Fruit fly (Drosophila melanogaster): ENCODE measurements around the gene CG15022.

The CG15022 gene

DNA sequence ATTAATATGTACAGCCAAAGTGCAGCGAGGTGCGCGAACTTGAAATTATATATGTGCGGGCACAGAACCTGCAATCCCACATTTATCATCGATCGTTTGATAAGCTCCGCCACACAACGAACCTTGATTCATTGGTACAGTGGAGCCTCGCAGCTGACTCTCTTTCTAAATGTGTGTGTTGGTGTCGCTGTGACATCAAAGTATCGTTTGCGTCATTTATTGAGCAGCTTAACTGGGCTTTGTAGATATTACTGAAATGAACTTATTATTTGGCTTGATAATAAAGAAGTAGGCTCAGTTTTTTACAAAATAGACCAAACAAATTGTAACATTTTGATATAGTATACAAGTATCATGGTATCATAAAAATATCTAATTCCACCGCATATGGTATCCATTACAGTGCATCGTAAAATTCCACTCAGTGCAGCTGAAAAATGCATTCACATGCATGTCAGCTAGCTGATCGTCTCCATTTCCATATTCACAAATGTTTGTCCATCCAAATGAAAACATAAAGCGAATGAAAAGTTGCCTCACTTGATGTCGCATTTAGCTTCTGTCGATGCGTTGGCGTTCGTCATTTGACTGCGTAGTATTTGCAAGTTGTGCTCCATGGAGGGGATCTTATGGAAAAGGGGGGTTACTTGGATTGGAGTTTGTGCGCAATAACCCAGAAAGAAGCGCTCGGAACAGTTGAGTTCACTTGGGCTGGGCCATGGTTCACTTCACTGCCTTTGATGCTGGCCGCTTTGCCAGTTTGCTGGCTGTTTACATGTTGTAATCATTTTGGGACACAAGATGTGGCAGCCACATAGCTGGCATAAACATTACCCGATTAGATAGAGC is 48.9 kb downstream of the CG15022 start (continued):
- TF ChIP-seq Fer2 (tag; optimal IDR thresholded peaks at IDR 0.05) (no peak), CG1024 (GFP tag; IDR thresholded peaks at IDR 0.05) (no peak), Ets65A (GFP tag) (no peak), pb (GFP tag; optimal IDR thresholded peaks at IDR 0.05) (no peak), CG8089 (GFP tag; optimal IDR thresholded peaks at IDR 0.05) (no peak), CG10565 (GFP tag; optimal IDR thresholded peaks at IDR 0.05) (no peak), CG10462 (GFP tag; optimal IDR thresholded peaks at IDR 0.05) (no peak), CG9609 (GFP tag; optimal IDR thresholded peaks at IDR 0.05) (no peak), Lim3 (GFP tag; IDR thresholded peaks at IDR 0.05) (no peak), Oli (tag; optimal IDR thresholded peaks at IDR 0.05) (no peak), CG12942 (GFP tag; optimal IDR thresholded peaks at IDR 0.05) (no peak), Adf1 (GFP tag; IDR thresholded peaks at IDR 0.05) (no peak), crp (GFP tag; optimal IDR thresholded peaks at IDR 0.05) (no peak), unpg (GFP tag; optimal IDR thresholded peaks at IDR 0.05) (no peak), CG1603 (tag; optimal IDR thresholded peaks at IDR 0.05) (no peak), CG3995 (GFP tag; optimal IDR thresholded peaks at IDR 0.05) (no peak), stc (GFP tag; IDR thresholded peaks at IDR 0.05) (no peak), stwl (tag; optimal IDR thresholded peaks at IDR 0.05) (no peak), Rx (GFP tag; IDR thresholded peaks at IDR 0.05) (no peak), Sry-δ (GFP tag; optimal IDR thresholded peaks at IDR 0.05) (no peak), CG1529 (GFP tag; optimal IDR thresholded peaks at IDR 0.05) (no peak), ase (GFP tag; IDR thresholded peaks at IDR 0.05) (no peak), CG17829 (tag; optimal IDR thresholded peaks at IDR 0.05) (no peak), Dfd (GFP tag; optimal IDR thresholded peaks at IDR 0.05) (no peak), Meics (GFP tag; optimal IDR thresholded peaks at IDR 0.05) (peak; percentile 21), so (GFP tag; IDR thresholded peaks at IDR 0.05) (no peak), hth (optimal IDR thresholded peaks at IDR 0.05) (no peak), Poxn (GFP tag; IDR thresholded peaks at IDR 0.05) (no peak), wek (GFP tag; optimal IDR thresholded peaks at IDR 0.05) (no peak), CG32772 (GFP tag; IDR thresholded peaks at IDR 0.05) (no peak), Taf1 (GFP tag; IDR thresholded peaks at IDR 0.05) (no peak), CG2120 (GFP tag; optimal IDR thresholded peaks at IDR 0.05) (no peak), CG4854 (GFP tag; optimal IDR thresholded peaks at IDR 0.05) (no peak), CG6683 (GFP tag; optimal IDR thresholded peaks at IDR 0.05) (no peak), pan (optimal IDR thresholded peaks at IDR 0.05) (no peak), pan (GFP tag; optimal IDR thresholded peaks at IDR 0.05 in 1 of 2, IDR thresholded peaks at IDR 0.05 in 1 of 2) (peak in 1 of 2 experiments; percentile 55), tup (GFP tag; optimal IDR thresholded peaks at IDR 0.05) (no peak), B-H1 (GFP tag; IDR thresholded peaks at IDR 0.05) (no peak), CG34376 (GFP tag; optimal IDR thresholded peaks at IDR 0.05) (no peak), knrl (GFP tag; IDR thresholded peaks at IDR 0.05; ENCODE audit: partially characterized antibody) (no peak), CG30431 (GFP tag; optimal IDR thresholded peaks at IDR 0.05) (no peak), gfzf (GFP tag; optimal IDR thresholded peaks at IDR 0.05) (no peak), Dad (GFP tag; optimal IDR thresholded peaks at IDR 0.05) (no peak), CG33213 (GFP tag; optimal IDR thresholded peaks at IDR 0.05) (no peak), CG6854 (GFP tag; optimal IDR thresholded peaks at IDR 0.05) (no peak), CG32767 (GFP tag; IDR thresholded peaks at IDR 0.05) (no peak), CG15696 (tag; optimal IDR thresholded peaks at IDR 0.05) (no peak), NFAT (GFP tag; IDR thresholded peaks at IDR 0.05) (no peak), maf-S (GFP tag; optimal IDR thresholded peaks at IDR 0.05) (no peak), CG2678 (tag; optimal IDR thresholded peaks at IDR 0.05) (no peak), ems (GFP tag; optimal IDR thresholded peaks at IDR 0.05) (no peak)
